Fruit fly (Drosophila melanogaster) whole organism, larva: ENCODE measurements around the gene Nop56.
A peak's percentile ranks its signal among the peaks of the same experiment; 100 is the strongest.

ENCODE experiments used
- noc ChIP-seq: fragments of 200-800 bp; sonication (Bioruptor generic); optimal IDR thresholded peaks from 3 replicates; lab custom pipeline; 2019; ENCODE audit warnings: missing biosample characterization, mild to moderate bottlenecking, missing genetic modification characterization, moderate library complexity

The Nop56 gene

DNA sequence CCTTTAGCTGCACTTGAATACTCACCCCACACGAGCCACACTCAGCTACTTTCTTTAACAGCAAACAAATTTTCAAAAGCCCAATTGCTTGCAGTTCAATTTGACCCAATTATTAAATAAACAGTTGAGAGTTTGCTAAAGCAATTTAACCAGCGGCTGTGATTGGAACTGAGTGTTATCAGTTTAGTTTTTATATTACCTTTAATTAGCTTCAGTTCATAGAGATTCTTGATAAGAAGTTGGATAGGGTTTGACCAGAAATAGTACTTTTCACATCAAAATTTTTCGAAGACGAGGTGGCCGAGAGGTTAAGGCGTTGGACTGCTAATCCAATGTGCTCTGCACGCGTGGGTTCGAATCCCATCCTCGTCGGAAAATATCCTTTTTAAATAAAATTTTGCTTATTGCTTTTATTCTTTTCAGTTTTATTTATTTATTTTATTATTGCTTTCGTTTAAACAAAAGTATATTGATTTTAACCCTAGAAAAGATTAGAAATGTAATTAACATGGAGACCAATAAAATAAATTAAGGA is 24.6 kb downstream of the Nop56 start:
- TF ChIP-seq noc = peak; percentile 3

DNA sequence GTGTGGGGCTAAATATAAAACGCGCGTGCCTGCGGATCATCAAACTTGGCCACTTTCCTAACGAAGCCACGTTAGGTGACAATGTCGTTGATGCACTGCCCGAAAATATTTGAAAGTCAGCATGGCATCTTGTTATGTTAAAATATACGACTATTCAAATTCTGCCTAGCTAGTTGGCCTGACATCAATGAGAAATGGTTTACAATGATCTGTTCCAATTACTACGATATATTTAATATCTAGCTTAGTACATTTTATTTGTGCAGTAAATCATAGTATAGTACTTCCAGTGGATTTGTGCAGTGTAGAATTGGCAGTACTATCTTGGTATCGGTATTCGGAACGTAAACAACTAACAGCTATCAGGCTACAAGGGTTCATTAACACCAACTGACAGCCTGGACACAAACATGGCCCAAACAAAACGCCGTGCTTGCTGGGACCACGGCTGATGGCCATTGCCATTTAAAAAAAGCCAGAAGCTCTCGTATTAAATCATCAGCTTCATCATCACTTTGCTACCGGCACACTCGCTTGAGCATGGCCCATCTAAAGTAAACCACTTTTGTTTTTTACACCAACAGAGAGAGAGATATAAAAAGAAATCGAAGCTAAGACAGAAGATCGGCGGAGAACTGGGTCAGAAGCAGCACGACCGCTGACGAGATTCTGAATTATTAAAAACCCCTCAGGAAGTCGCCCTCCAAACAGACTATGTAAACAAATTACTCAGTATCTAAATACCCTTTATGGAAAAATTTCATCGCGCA is 25.3 kb downstream of the Nop56 start:
- no peak for TF ChIP-seq noc

DNA sequence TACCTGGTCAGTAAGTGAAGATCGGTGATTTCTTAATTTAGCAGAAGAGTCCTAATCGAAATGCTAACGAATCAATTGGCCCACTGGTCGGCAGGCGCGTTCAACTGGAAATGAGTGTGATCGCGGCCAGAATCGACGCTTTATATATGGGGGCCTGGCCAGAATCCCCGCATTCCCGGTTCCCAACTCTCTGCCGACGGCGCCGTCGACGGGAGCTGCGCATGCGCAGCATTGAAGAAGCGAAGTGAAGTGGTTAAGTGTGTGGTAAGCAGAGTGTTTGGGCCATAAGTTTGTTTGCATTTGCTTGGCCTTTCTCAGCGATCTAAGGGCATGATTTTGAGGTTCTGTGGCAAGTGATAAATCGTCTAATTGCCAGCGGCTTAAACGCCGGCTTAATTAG is 26.9 kb downstream of the Nop56 start, which contains the start of gene CG13857:
Gene CG13857 (minus strand): TSS at position 101 of the 400 bp plus-strand sequence.
- no peak for TF ChIP-seq noc

DNA sequence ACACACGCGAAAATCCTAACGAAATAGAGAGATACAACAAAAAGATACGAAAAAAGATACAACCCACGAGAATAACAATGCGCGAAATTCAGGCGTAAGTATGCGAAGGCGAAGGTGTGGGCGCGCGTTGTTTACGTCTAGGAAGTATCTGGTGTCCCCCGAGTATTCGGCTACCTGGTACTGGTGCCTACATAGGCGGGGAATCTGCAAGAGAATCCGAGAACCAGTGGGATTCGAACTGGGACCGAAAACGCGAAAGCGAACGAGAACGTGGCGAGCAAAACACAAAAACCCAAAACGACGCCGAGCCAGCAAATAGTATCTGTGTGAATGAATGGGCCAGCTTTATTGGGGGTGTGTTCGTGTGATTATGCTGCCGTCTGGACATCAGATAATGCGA is 30.8 kb downstream of the Nop56 start:
- TF ChIP-seq noc = no peak

DNA sequence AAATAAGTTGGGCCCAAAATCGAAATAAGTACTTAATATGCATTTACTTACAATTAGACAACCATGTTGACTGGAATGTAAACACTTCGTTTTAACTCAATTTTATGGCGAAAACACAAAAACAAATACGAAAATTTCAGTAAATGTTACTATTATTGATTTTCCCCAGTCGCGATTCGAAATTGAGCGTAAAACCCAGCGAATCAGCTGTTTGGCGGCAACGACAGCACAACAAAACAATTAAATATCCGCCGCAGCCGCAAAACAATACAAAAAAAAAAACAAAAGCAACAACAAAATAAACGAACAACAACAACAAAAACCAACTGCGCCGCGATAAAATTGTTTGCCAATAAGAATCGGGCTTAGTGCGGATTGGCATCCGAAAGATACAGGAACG is 31.3 kb downstream of the Nop56 start, which contains the start of the genes CAH8 and CG7059:
Gene CAH8 (minus strand): TSS at position 101 of the 400 bp plus-strand sequence.
Gene CG7059 (plus strand): TSS at position 167 of the 400 bp plus-strand sequence.
- no peak for TF ChIP-seq noc

DNA sequence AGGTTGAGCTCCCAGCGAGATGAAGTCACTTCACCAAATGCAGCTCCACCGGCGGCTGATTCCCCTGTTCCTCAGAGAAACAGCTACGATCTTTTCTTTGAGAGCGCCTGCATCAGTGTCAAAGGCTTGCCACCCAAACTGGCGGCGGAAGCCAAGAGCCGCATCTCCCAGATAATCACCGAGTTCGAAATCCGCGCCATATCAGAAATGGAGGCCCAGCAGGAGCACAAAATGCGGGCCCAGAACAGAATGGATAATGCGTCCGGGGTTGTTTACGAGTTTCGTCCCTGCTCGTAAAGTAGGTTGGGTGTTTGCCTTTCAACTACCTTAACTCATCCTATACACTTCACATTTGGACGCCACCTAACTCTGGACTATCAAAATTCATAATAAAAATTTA is 39.1 kb downstream of the Nop56 start, which contains the start of gene Gpdh3:
Gene Gpdh3 (plus strand): TSS at position 301 of the 400 bp plus-strand sequence.
- TF ChIP-seq noc = no peak

DNA sequence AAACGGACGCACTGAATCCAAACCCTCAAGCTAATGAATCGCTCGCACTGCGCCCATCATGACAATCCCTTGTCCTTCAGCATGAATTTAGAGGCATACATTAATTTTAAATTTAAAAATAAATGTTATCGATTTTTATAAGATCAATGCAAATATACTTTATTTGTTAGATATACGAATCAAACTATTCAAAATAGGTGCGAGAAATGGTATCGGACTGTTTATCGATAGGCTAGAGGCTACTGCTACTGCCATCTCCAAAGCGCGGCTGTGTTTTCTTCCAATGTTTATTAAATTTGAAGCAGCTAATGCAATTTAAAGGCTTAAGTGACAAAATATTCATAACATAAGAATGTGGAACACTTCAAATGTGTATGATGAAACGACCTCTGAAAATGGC is 39.8 kb downstream of the Nop56 start, which contains the start of gene CG43342:
Gene CG43342 (plus strand): TSS at position 264 of the 400 bp plus-strand sequence.
- TF ChIP-seq noc = no peak

DNA sequence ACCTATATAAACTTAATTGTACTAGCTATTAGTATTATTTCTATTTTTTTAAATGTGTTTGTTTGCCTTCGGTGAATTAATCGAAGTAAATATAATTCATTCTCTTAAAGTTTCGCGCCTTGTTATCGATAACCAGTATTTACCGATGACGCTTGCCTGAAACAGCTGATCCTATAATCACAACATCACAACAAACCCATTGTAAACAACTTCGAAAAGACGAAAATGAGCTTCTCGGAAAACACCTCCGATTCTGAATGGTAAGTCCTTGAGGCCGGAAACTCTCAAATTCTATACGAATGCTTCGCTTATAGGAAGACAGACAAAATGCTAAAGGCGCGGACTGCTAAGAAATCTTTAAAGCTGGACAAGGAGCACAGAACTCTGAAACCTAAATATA is 40.9 kb downstream of the Nop56 start, which contains the start of gene CG34149:
Gene CG34149 (plus strand): TSS at position 187 of the 400 bp plus-strand sequence.
- TF ChIP-seq noc = no peak

DNA sequence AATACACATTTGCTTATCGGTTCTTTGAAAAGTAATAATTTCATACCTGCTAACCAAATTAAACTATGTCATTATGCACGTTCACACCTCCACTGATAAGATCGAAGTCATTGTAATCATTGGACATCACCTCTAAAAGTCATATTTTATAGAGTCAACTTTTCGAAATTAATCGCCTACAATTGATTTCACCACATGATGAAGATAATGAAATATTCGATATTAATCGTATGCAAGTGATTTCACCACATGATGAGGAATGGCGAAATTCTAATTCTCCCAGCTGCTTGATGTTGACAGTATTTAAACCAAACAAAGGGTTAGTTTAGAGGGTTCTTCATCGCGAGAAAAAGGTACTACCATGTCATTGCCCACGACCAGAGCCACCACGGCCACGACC is 45.2 kb downstream of the Nop56 start, which contains the start of gene CG18596:
Gene CG18596 (plus strand): TSS at position 250 of the 400 bp plus-strand sequence.
- TF ChIP-seq noc = no peak

DNA sequence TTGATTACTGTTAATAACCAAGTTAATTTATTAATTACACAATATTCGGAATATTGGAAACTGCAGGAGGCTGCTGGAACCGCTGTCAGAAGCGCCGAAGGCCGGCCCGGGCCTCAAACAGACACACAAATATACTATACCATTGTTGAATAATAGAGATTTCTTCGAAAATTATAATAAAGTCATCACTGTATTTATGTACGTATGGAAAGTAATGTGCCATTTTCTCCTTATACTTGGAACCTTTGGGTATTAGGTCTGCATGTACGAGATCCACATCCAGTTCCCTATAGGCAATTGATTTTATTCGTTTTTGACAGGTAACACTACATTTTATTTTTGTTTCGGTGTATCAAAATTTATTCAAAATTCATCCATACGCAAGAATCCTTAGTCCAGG is 48.3 kb downstream of the Nop56 start, which contains the start of gene CG7069:
Gene CG7069 (plus strand): TSS at position 301 of the 400 bp plus-strand sequence.
- TF ChIP-seq noc = no peak
